Fruit fly (Drosophila melanogaster) whole organism, wandering third instar larva: ENCODE data around the gene Diedel.

Experiments
- Abd-B ChIP-seq: fragments of >200 bp; optimal IDR thresholded peaks from 2 replicates; lab custom pipeline; 2017; ENCODE audit warnings: missing biosample characterization, missing genetic modification characterization
- CG32264 ChIP-seq: fragments of 200-800 bp; sonication (Bioruptor generic); optimal IDR thresholded peaks from 2 replicates; lab custom pipeline; 2016; ENCODE audit warnings: missing biosample characterization, missing genetic modification characterization
- CG9705 ChIP-seq: fragments of 200-800 bp; sonication (Bioruptor generic); optimal IDR thresholded peaks from 2 replicates; lab custom pipeline; 2018; ENCODE audit warnings: missing biosample characterization, mild to moderate bottlenecking, missing genetic modification characterization
- CrebA ChIP-seq: fragments of 200-800 bp; sonication (Bioruptor generic); optimal IDR thresholded peaks from 2 replicates; lab custom pipeline; 2016; ENCODE audit warnings: missing biosample characterization, mild to moderate bottlenecking, missing genetic modification characterization, borderline replicate concordance
- Dfd ChIP-seq: fragments of >200 bp; optimal IDR thresholded peaks from 2 replicates; lab custom pipeline; 2017; ENCODE audit warnings: missing biosample characterization, missing genetic modification characterization
- Dif ChIP-seq: fragments of 200-275, 200-300 bp; sonication (Bioruptor generic); optimal IDR thresholded peaks from 2 replicates; lab custom pipeline; 2018; ENCODE audit warnings: missing biosample characterization, missing genetic modification characterization; ENCODE audit not compliant: partially characterized antibody
- GATAd ChIP-seq: sonication (Bioruptor generic); optimal IDR thresholded peaks from 2 replicates; lab custom pipeline; 2016; ENCODE audit warnings: missing biosample characterization, missing genetic modification characterization
- HLH106 ChIP-seq: fragments of 200-800 bp; optimal IDR thresholded peaks from 3 replicates; lab custom pipeline; 2019; ENCODE audit warnings: missing biosample characterization, mild to moderate bottlenecking, missing genetic modification characterization, moderate library complexity
- Hnf4 ChIP-seq: fragments of 200-800 bp; sonication (Bioruptor generic); optimal IDR thresholded peaks from 2 replicates; lab custom pipeline; 2016; ENCODE audit warnings: missing biosample characterization, mild to moderate bottlenecking, missing genetic modification characterization
- Hr78 ChIP-seq: fragments of >200 bp; optimal IDR thresholded peaks from 2 replicates; lab custom pipeline; 2017; ENCODE audit warnings: missing biosample characterization, missing genetic modification characterization
- Hr83 ChIP-seq: fragments of 200-300 bp; sonication (Bioruptor generic); optimal IDR thresholded peaks from 2 replicates; lab custom pipeline; 2016; ENCODE audit warnings: missing biosample characterization, mild to moderate bottlenecking, missing genetic modification characterization, moderate library complexity; ENCODE audit not compliant: poor library complexity, severe bottlenecking
- Jra ChIP-seq: sonication (Bioruptor generic); optimal IDR thresholded peaks from 2 replicates; lab custom pipeline; 2016; ENCODE audit warnings: missing biosample characterization, missing genetic modification characterization
- Mio ChIP-seq: sonication (Bioruptor generic); optimal IDR thresholded peaks from 2 replicates; lab custom pipeline; 2016; ENCODE audit warnings: missing biosample characterization, missing genetic modification characterization
- Myc ChIP-seq: fragments of >200 bp; optimal IDR thresholded peaks from 2 replicates; lab custom pipeline; 2017
- N ChIP-seq: fragments of >200 bp; optimal IDR thresholded peaks from 2 replicates; lab custom pipeline; 2018; ENCODE audit warnings: missing biosample characterization, missing external identifiers, missing genetic modification characterization
- OdsH ChIP-seq: fragments of 200-800 bp; sonication (Bioruptor generic); optimal IDR thresholded peaks from 2 replicates; lab custom pipeline; 2016; ENCODE audit warnings: missing biosample characterization, mild to moderate bottlenecking, missing genetic modification characterization
- Rel ChIP-seq, 2 experiments: fragments of 200-800 bp; sonication (Bioruptor generic) in 1 of 2; optimal IDR thresholded peaks; 2 replicates in 1 of 2; 3 replicates in 1 of 2; lab custom pipeline; 2016 to 2019; ENCODE audit warnings: mild to moderate bottlenecking in 2 of 2, missing biosample characterization in 2 of 2, missing genetic modification characterization in 2 of 2, moderate library complexity in 1 of 2
- Sp1 ChIP-seq: fragments of 200-800 bp; sonication (Bioruptor generic); optimal IDR thresholded peaks from 3 replicates; lab custom pipeline; 2019; ENCODE audit warnings: missing biosample characterization, mild to moderate bottlenecking, missing genetic modification characterization, moderate library complexity
- Vsx2 ChIP-seq: fragments of 200-300, 225-300 bp; sonication (Bioruptor generic); optimal IDR thresholded peaks from 2 replicates; lab custom pipeline; 2018; ENCODE audit warnings: missing biosample characterization, missing genetic modification characterization; ENCODE audit not compliant: partially characterized antibody
- br ChIP-seq: fragments of 200-800 bp; sonication (Bioruptor generic); optimal IDR thresholded peaks from 2 replicates; lab custom pipeline; 2016; ENCODE audit warnings: missing biosample characterization, missing genetic modification characterization
- brk ChIP-seq: fragments of 200-800 bp; sonication (Bioruptor generic); optimal IDR thresholded peaks from 2 replicates; lab custom pipeline; 2016; ENCODE audit warnings: missing biosample characterization, mild to moderate bottlenecking, missing genetic modification characterization
- dl ChIP-seq, 2 experiments: fragments of 175-275, 200-275 bp in 1 of 2; fragments of 200-275 bp in 1 of 2; sonication (Bioruptor generic); optimal IDR thresholded peaks; lab custom pipeline; 2018; ENCODE audit warnings: mild to moderate bottlenecking in 2 of 2, missing biosample characterization in 2 of 2, missing genetic modification characterization in 2 of 2, moderate library complexity in 2 of 2; ENCODE audit not compliant: partially characterized antibody in 2 of 2, insufficient read depth in 1 of 2
- dmrt93B ChIP-seq: fragments of 200-800 bp; sonication (Bioruptor generic); optimal IDR thresholded peaks from 2 replicates; lab custom pipeline; 2018; ENCODE audit warnings: missing biosample characterization, mild to moderate bottlenecking, missing genetic modification characterization
- dsf ChIP-seq: sonication (Bioruptor generic); optimal IDR thresholded peaks from 2 replicates; lab custom pipeline; 2016; ENCODE audit warnings: missing biosample characterization, missing genetic modification characterization, borderline replicate concordance
- ey ChIP-seq: fragments of 200-800 bp; sonication (Bioruptor generic); optimal IDR thresholded peaks from 2 replicates; lab custom pipeline; 2016; ENCODE audit warnings: missing biosample characterization, missing genetic modification characterization
- foxo ChIP-seq, 2 experiments: fragments of 200-800 bp; sonication (Bioruptor generic); optimal IDR thresholded peaks; 2 replicates in 1 of 2; 3 replicates in 1 of 2; lab custom pipeline; 2016 to 2017; ENCODE audit warnings: missing biosample characterization in 2 of 2, missing genetic modification characterization in 2 of 2
- fru ChIP-seq: fragments of 200-800 bp; sonication (Bioruptor generic); optimal IDR thresholded peaks from 3 replicates; lab custom pipeline; 2016; ENCODE audit warnings: missing biosample characterization, mild to moderate bottlenecking, missing genetic modification characterization
- h ChIP-seq: fragments of 200-800 bp; sonication (Bioruptor generic); optimal IDR thresholded peaks from 3 replicates; lab custom pipeline; 2016; ENCODE audit warnings: missing biosample characterization, mild to moderate bottlenecking, missing genetic modification characterization
- jim ChIP-seq: fragments of 175-275, 200-325 bp; sonication (Bioruptor generic); optimal IDR thresholded peaks from 2 replicates; lab custom pipeline; 2016; ENCODE audit warnings: missing biosample characterization, mild to moderate bottlenecking, missing genetic modification characterization
- lola ChIP-seq: fragments of >200 bp; optimal IDR thresholded peaks from 2 replicates; lab custom pipeline; 2017; ENCODE audit warnings: missing biosample characterization, missing genetic modification characterization
- pan ChIP-seq: fragments of >200 bp; optimal IDR thresholded peaks from 2 replicates; lab custom pipeline; 2017
- psq ChIP-seq: fragments of 200-800 bp; sonication (Bioruptor generic); optimal IDR thresholded peaks from 3 replicates; lab custom pipeline; 2017; ENCODE audit warnings: missing biosample characterization, mild to moderate bottlenecking, missing genetic modification characterization, moderate library complexity
- rgr ChIP-seq: fragments of 200-800 bp; sonication (Bioruptor generic); optimal IDR thresholded peaks from 3 replicates; lab custom pipeline; 2016; ENCODE audit warnings: missing biosample characterization, mild to moderate bottlenecking, missing genetic modification characterization
- sage ChIP-seq: fragments of 200-800 bp; sonication (Bioruptor generic); optimal IDR thresholded peaks from 2 replicates; lab custom pipeline; 2016; ENCODE audit warnings: missing biosample characterization, mild to moderate bottlenecking, missing genetic modification characterization
- sv ChIP-seq: fragments of 200-800 bp; sonication (Bioruptor generic); optimal IDR thresholded peaks from 3 replicates; lab custom pipeline; 2016; ENCODE audit warnings: missing biosample characterization, missing genetic modification characterization
- tai ChIP-seq: sonication (Bioruptor generic); optimal IDR thresholded peaks from 2 replicates; lab custom pipeline; 2016; ENCODE audit warnings: missing biosample characterization, missing genetic modification characterization
- usp ChIP-seq: fragments of >200 bp; optimal IDR thresholded peaks from 2 replicates; lab custom pipeline; 2017; ENCODE audit warnings: missing biosample characterization, missing genetic modification characterization
- woc ChIP-seq: sonication (Bioruptor generic); optimal IDR thresholded peaks from 2 replicates; lab custom pipeline; 2016; ENCODE audit warnings: missing biosample characterization, mild to moderate bottlenecking, missing genetic modification characterization

Diedel gene

DNA sequence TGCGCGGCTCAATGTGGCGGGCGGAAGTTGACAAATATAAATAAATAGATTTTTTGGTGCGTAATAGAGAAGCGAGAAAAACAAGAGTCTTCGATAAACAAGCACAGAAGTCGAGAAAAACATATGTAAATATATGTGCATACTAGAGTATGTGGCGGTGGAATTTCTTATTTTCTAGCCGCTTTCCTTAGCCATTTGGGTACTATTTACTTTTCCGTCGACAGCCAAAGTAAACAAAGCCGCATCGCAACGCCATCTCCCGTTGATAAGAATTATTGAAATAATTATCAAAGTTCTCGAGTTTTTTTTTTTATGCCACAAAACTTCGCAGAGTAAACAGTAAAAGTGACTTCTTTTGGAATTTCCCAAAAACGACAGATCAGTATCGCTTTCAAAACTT, 13.7 kb upstream of the Diedel start:
- TF ChIP-seq N (no peak), foxo (GFP tag; optimal IDR thresholded peaks at IDR 0.05; lab: Kevin White, UChicago) (no peak), Rel (GFP tag; optimal IDR thresholded peaks at IDR 0.05; lab: Kevin White, UChicago) (no peak), Rel (tag; optimal IDR thresholded peaks at IDR 0.05; lab: Kevin White, UChicago) (no peak), lola (GFP tag; lab: Kevin White, UChicago) (no peak), Hr83 (GFP tag; lab: Kevin White, UChicago) (peak; percentile 30), Dfd (no peak), Hnf4 (no peak), HLH106 (tag; lab: Kevin White, UChicago) (no peak), sage (no peak), dl (GFP tag; optimal IDR thresholded peaks at IDR 0.05; lab: Kevin White, UChicago; ENCODE audit: insufficient read depth in 1 of 2, partially characterized antibody in 2 of 2) (no peak), usp (no peak), Jra (GFP tag; lab: Kevin White, UChicago) (no peak), Myc (lab: Kevin White, UChicago) (no peak), dsf (GFP tag; lab: Kevin White, UChicago) (no peak), Sp1 (GFP tag; lab: Kevin White, UChicago) (no peak), jim (GFP tag; lab: Kevin White, UChicago) (no peak), h (peak; percentile 4)
- TF ChIP-seq, all 38 proteins: peak for 2

dm6 chr3R:29489209-29489608, 4.4 kb upstream of the Diedel start, which contains the start of the genes CG2321 and CG2006:
CG2321 (minus strand) TSS chr3R:29489265.
CG2006 (plus strand) TSS chr3R:29489468.
- peak; percentile 41 for TF ChIP-seq sv (GFP tag; lab: Kevin White, UChicago)
- TF ChIP-seq Dif (GFP tag; lab: Kevin White, UChicago) = no peak
- no peak for TF ChIP-seq woc
- TF ChIP-seq jim (GFP tag; lab: Kevin White, UChicago) = no peak
- TF ChIP-seq Abd-B (GFP tag; lab: Kevin White, UChicago) = no peak
- no peak for TF ChIP-seq Hnf4
- TF ChIP-seq OdsH (GFP tag; lab: Kevin White, UChicago) = peak; percentile 22
- TF ChIP-seq CG9705 (GFP tag; lab: Kevin White, UChicago) = peak; percentile 37
- no peak for TF ChIP-seq dl (GFP tag; optimal IDR thresholded peaks at IDR 0.05; lab: Kevin White, UChicago; ENCODE audit: insufficient read depth in 1 of 2, partially characterized antibody in 2 of 2)
- no peak for TF ChIP-seq Hr78
- no peak for TF ChIP-seq dmrt93B (GFP tag; lab: Kevin White, UChicago)
- TF ChIP-seq Vsx2 = no peak
- no peak for TF ChIP-seq brk (GFP tag; lab: Kevin White, UChicago)
- no peak for TF ChIP-seq Jra (GFP tag; lab: Kevin White, UChicago)
- TF ChIP-seq Sp1 (GFP tag; lab: Kevin White, UChicago) = peak; percentile 43
- peak; percentile 46 for TF ChIP-seq fru (GFP tag; lab: Kevin White, UChicago)
- TF ChIP-seq dsf (GFP tag; lab: Kevin White, UChicago) = no peak
- no peak for TF ChIP-seq tai (GFP tag; lab: Kevin White, UChicago)
- TF ChIP-seq Dfd = no peak
- no peak for TF ChIP-seq usp
- TF ChIP-seq h = no peak
- no peak for TF ChIP-seq pan (lab: Kevin White, UChicago)
- no peak for TF ChIP-seq Rel (GFP tag; optimal IDR thresholded peaks at IDR 0.05; lab: Kevin White, UChicago)
- no peak for TF ChIP-seq Rel (tag; optimal IDR thresholded peaks at IDR 0.05; lab: Kevin White, UChicago)
- no peak for TF ChIP-seq br (GFP tag; lab: Kevin White, UChicago)
- TF ChIP-seq lola (GFP tag; lab: Kevin White, UChicago) = no peak
- no peak for TF ChIP-seq Mio (GFP tag; lab: Kevin White, UChicago)
- peak; percentile 70 for TF ChIP-seq HLH106 (tag; lab: Kevin White, UChicago)
- TF ChIP-seq sage = no peak
- TF ChIP-seq rgr (GFP tag; lab: Kevin White, UChicago) = no peak
- TF ChIP-seq CrebA = no peak
- TF ChIP-seq N = no peak
- TF ChIP-seq foxo (GFP tag; optimal IDR thresholded peaks at IDR 0.05; lab: Kevin White, UChicago) = peak in 1 of 2 experiments; percentile 63
- peak; percentile 32 for TF ChIP-seq ey (GFP tag; lab: Kevin White, UChicago)
- no peak for TF ChIP-seq psq (GFP tag; lab: Kevin White, UChicago)
- TF ChIP-seq Hr83 (GFP tag; lab: Kevin White, UChicago) = no peak
- TF ChIP-seq Myc (lab: Kevin White, UChicago) = no peak
- no peak for TF ChIP-seq GATAd (GFP tag; lab: Kevin White, UChicago)
- no peak for TF ChIP-seq CG32264
